Worm (Caenorhabditis elegans) whole organism, L4 larva: Measurements from ENCODE around the gene npp-5.

Experiments used
- F26F4.8 ChIP-seq: fragments of 200-800 bp; sonication (Bioruptor generic); conservative IDR thresholded peaks from 2 replicates; pipeline ENCODE4 v1.3.6; 2022; ENCODE audit warnings: missing genetic modification characterization, missing compliant biosample characterization
- F37D6.2 ChIP-seq: sonication (generic microtip); optimal IDR thresholded peaks from 2 replicates; lab custom pipeline; 2016; ENCODE audit warnings: mild to moderate bottlenecking, missing genetic modification characterization, missing compliant biosample characterization
- F44E2.7 ChIP-seq: fragments of 200-800 bp; sonication (Bioruptor generic); IDR thresholded peaks from 2 replicates; pipeline ENCODE4 v2.1.2; 2022; ENCODE audit warnings: missing genetic modification characterization, missing compliant biosample characterization
- R02D3.7 ChIP-seq: fragments of 150-350 bp; sonication (generic microtip); optimal IDR thresholded peaks from 3 replicates; lab custom pipeline; 2014; ENCODE audit warnings: missing biosample characterization, missing genetic modification characterization
- T20F7.1 ChIP-seq: fragments of 200-800 bp; sonication (Bioruptor generic); optimal IDR thresholded peaks from 2 replicates; lab custom pipeline; 2018; ENCODE audit warnings: mild to moderate bottlenecking, missing genetic modification characterization, missing compliant biosample characterization
- T26A8.4 ChIP-seq: fragments of 200-800 bp; sonication (Bioruptor generic); IDR thresholded peaks from 2 replicates; pipeline ENCODE4 v1.3.6; 2022; ENCODE audit warnings: missing genetic modification characterization, missing compliant biosample characterization
- Y105C5A.15 ChIP-seq: fragments of 200-800 bp; sonication (Bioruptor generic); IDR thresholded peaks from 2 replicates; pipeline ENCODE4 v1.3.6; 2022; ENCODE audit warnings: missing genetic modification characterization, missing compliant biosample characterization
- Y5F2A.4 ChIP-seq: fragments of 200-800 bp; sonication (Bioruptor generic); optimal IDR thresholded peaks from 2 replicates; lab custom pipeline; 2018; ENCODE audit warnings: mild to moderate bottlenecking, missing genetic modification characterization, missing compliant biosample characterization
- Y75B8A.6 ChIP-seq: fragments of 200-800 bp; sonication (Bioruptor generic); IDR thresholded peaks from 2 replicates; pipeline ENCODE4 v1.3.6; 2022; ENCODE audit warnings: missing genetic modification reagents, missing genetic modification characterization, missing compliant biosample characterization
- aly-2 ChIP-seq: sonication (generic microtip); optimal IDR thresholded peaks from 2 replicates; lab custom pipeline; 2018; ENCODE audit warnings: missing biosample characterization, missing genetic modification characterization
- ama-1 ChIP-seq: fragments of 150-350 bp; optimal IDR thresholded peaks from 2 replicates; lab custom pipeline; 2014; ENCODE audit warnings: inconsistent platforms, mixed read lengths
- attf-4 ChIP-seq: sonication (generic microtip); optimal IDR thresholded peaks from 3 replicates; lab custom pipeline; 2017; ENCODE audit warnings: missing biosample characterization, missing genetic modification characterization
- ceh-32 ChIP-seq: sonication (generic microtip); optimal IDR thresholded peaks from 2 replicates; lab custom pipeline; 2016; ENCODE audit warnings: mild to moderate bottlenecking, missing genetic modification characterization, missing compliant biosample characterization; ENCODE audit not compliant: poor library complexity
- ceh-44 ChIP-seq: fragments of 200-800 bp; sonication (Bioruptor generic); IDR thresholded peaks from 2 replicates; pipeline ENCODE4 v1.3.6; 2022; ENCODE audit warnings: missing genetic modification reagents, missing genetic modification characterization, missing compliant biosample characterization
- ceh-62 ChIP-seq: sonication (generic microtip); optimal IDR thresholded peaks from 2 replicates; lab custom pipeline; 2017; ENCODE audit warnings: missing biosample characterization, missing genetic modification characterization
- ces-1 ChIP-seq: fragments of 150-350 bp; sonication (generic microtip); optimal IDR thresholded peaks from 4 replicates; lab custom pipeline; 2014; ENCODE audit warnings: missing biosample characterization, missing genetic modification reagents, missing genetic modification characterization
- cey-2 ChIP-seq: sonication (generic microtip); optimal IDR thresholded peaks from 3 replicates; lab custom pipeline; 2017; ENCODE audit warnings: missing genetic modification characterization, mild to moderate bottlenecking, missing compliant biosample characterization, antibody characterized with exemption, borderline replicate concordance; ENCODE audit not compliant: insufficient read depth
- ctbp-1 ChIP-seq: fragments of 200-800 bp; sonication (Bioruptor generic); IDR thresholded peaks from 2 replicates; pipeline ENCODE4 v1.3.6; 2022; ENCODE audit warnings: missing genetic modification reagents, missing genetic modification characterization, missing compliant biosample characterization
- daf-16 ChIP-seq, 3 experiments: sonication (generic microtip); optimal IDR thresholded peaks; 2 replicates each; lab custom pipeline; 2016 to 2017; ENCODE audit warnings: missing genetic modification characterization in 3 of 3, missing genetic modification reagents in 3 of 3, mild to moderate bottlenecking in 2 of 3, missing compliant biosample characterization in 2 of 3, missing biosample characterization in 1 of 3, moderate library complexity in 1 of 3
- daf-19 ChIP-seq: fragments of 200-800 bp; sonication (Bioruptor generic); conservative IDR thresholded peaks from 2 replicates; pipeline ENCODE4 v1.3.6; 2022; ENCODE audit warnings: missing genetic modification characterization, missing compliant biosample characterization
- dmd-6 ChIP-seq: fragments of 200-800 bp; sonication (Bioruptor generic); IDR thresholded peaks from 2 replicates; pipeline ENCODE4 v1.3.6; 2022; ENCODE audit warnings: missing genetic modification reagents, missing genetic modification characterization, missing compliant biosample characterization
- dmd-9 ChIP-seq: fragments of 200-800 bp; sonication (Bioruptor generic); IDR thresholded peaks from 2 replicates; pipeline ENCODE4 v1.3.6; 2022; ENCODE audit warnings: missing genetic modification reagents, missing genetic modification characterization, missing compliant biosample characterization
- dve-1 ChIP-seq: sonication (generic microtip); optimal IDR thresholded peaks from 2 replicates; lab custom pipeline; 2017; ENCODE audit warnings: antibody characterized with exemption, mild to moderate bottlenecking, missing genetic modification characterization, missing compliant biosample characterization; ENCODE audit not compliant: insufficient read depth
- fos-1 ChIP-seq: fragments of 150-350 bp; optimal IDR thresholded peaks from 2 replicates; lab custom pipeline; 2014; ENCODE audit warnings: missing biosample characterization, missing genetic modification characterization
- gei-8 ChIP-seq: fragments of 200-800 bp; sonication (Bioruptor generic); optimal IDR thresholded peaks from 2 replicates; lab custom pipeline; 2018; ENCODE audit warnings: mild to moderate bottlenecking, missing genetic modification characterization, missing compliant biosample characterization
- hif-1 ChIP-seq, 2 experiments: sonication (generic microtip); optimal IDR thresholded peaks; 2 replicates each; lab custom pipeline; 2016 to 2017; ENCODE audit warnings: missing compliant biosample characterization in 2 of 2, missing genetic modification characterization in 2 of 2, missing genetic modification reagents in 2 of 2, missing genotype in 2 of 2, mild to moderate bottlenecking in 1 of 2
- hlh-11 ChIP-seq: fragments of 200-800 bp; sonication (Bioruptor generic); optimal IDR thresholded peaks from 2 replicates; lab custom pipeline; 2018; ENCODE audit warnings: mild to moderate bottlenecking, missing genetic modification characterization, missing compliant biosample characterization
- lin-13 ChIP-seq: fragments of 150-350 bp; optimal IDR thresholded peaks from 2 replicates; lab custom pipeline; 2014; ENCODE audit warnings: missing biosample characterization, missing genetic modification reagents, missing genetic modification characterization
- lin-15B ChIP-seq: fragments of 150-350 bp; sonication (generic microtip); optimal IDR thresholded peaks from 3 replicates; lab custom pipeline; 2014; ENCODE audit warnings: missing biosample characterization, missing genetic modification characterization
- lin-29 ChIP-seq: fragments of 200-800 bp; sonication (Bioruptor generic); IDR thresholded peaks from 2 replicates; pipeline ENCODE4 v1.3.6; 2022; ENCODE audit warnings: missing genetic modification reagents, missing genetic modification characterization, missing compliant biosample characterization
- lin-38 ChIP-seq: fragments of 200-800 bp; sonication (Bioruptor generic); IDR thresholded peaks from 2 replicates; pipeline ENCODE4 v1.3.6; 2022; ENCODE audit warnings: missing genetic modification reagents, missing genetic modification characterization, missing compliant biosample characterization
- mdl-1 ChIP-seq, 2 experiments: fragments of 150-350 bp in 1 of 2; sonication (generic microtip) in 1 of 2; optimal IDR thresholded peaks; 2 replicates each; lab custom pipeline; 2014 to 2017; ENCODE audit warnings: missing biosample characterization in 2 of 2, missing genetic modification characterization in 2 of 2
- mdt-29 ChIP-seq: fragments of 200-800 bp; sonication (Bioruptor generic); IDR thresholded peaks from 2 replicates; pipeline ENCODE4 v1.3.6; 2022; ENCODE audit warnings: missing genetic modification reagents, missing genetic modification characterization, missing compliant biosample characterization
- mxl-2 ChIP-seq: fragments of 200-800 bp; sonication (Bioruptor generic); conservative IDR thresholded peaks from 2 replicates; pipeline ENCODE4 v1.3.6; 2022; ENCODE audit warnings: missing genetic modification reagents, missing genetic modification characterization, missing compliant biosample characterization
- nhr-10 ChIP-seq: fragments of 150-350 bp; optimal IDR thresholded peaks from 2 replicates; lab custom pipeline; 2014; ENCODE audit warnings: missing biosample characterization, missing genetic modification characterization
- nhr-6 ChIP-seq: fragments of 150-350 bp; optimal IDR thresholded peaks from 2 replicates; lab custom pipeline; 2014; ENCODE audit warnings: missing biosample characterization, missing genetic modification characterization
- nhr-77 ChIP-seq: fragments of 150-350 bp; optimal IDR thresholded peaks from 2 replicates; lab custom pipeline; 2014; ENCODE audit warnings: missing biosample characterization, missing genetic modification characterization
- pha-4 ChIP-seq, 2 experiments: fragments of 150-350 bp in 1 of 2; fragments of 200-800 bp in 1 of 2; sonication (Bioruptor generic) in 1 of 2; IDR thresholded peaks in 1 of 2; optimal IDR thresholded peaks in 1 of 2; 2 replicates each; pipeline versions ENCODE4 v1.3.6 to Lab custom; 2014 to 2022; ENCODE audit warnings: missing genetic modification characterization in 2 of 2, missing genetic modification reagents in 2 of 2, missing biosample characterization in 1 of 2, missing compliant biosample characterization in 1 of 2
- sdz-12 ChIP-seq: fragments of 200-800 bp; sonication (Bioruptor generic); optimal IDR thresholded peaks from 2 replicates; lab custom pipeline; 2018; ENCODE audit warnings: mild to moderate bottlenecking, missing genetic modification characterization, missing compliant biosample characterization
- snpc-1.2 ChIP-seq: fragments of 200-800 bp; sonication (Bioruptor generic); IDR thresholded peaks from 2 replicates; pipeline ENCODE4 v1.3.6; 2022; ENCODE audit warnings: missing genetic modification reagents, missing genetic modification characterization, missing compliant biosample characterization
- snpc-4 ChIP-seq: fragments of 150-350 bp; optimal IDR thresholded peaks from 2 replicates; lab custom pipeline; 2014; ENCODE audit warnings: missing biosample characterization, missing genetic modification characterization
- spr-1 ChIP-seq: sonication (generic microtip); optimal IDR thresholded peaks from 2 replicates; lab custom pipeline; 2016; ENCODE audit warnings: mild to moderate bottlenecking, missing genetic modification characterization, missing compliant biosample characterization
- tra-1 ChIP-seq: fragments of 200-800 bp; sonication (Bioruptor generic); IDR thresholded peaks from 2 replicates; pipeline ENCODE4 v1.3.6; 2022; ENCODE audit warnings: missing genetic modification reagents, missing genetic modification characterization, missing compliant biosample characterization
- unc-130 ChIP-seq: sonication (generic microtip); optimal IDR thresholded peaks from 2 replicates; lab custom pipeline; 2016; ENCODE audit warnings: missing genetic modification reagents, missing genetic modification characterization, missing compliant biosample characterization
- unc-39 ChIP-seq: sonication (generic microtip); optimal IDR thresholded peaks from 2 replicates; lab custom pipeline; 2017; ENCODE audit warnings: missing biosample characterization, missing genetic modification characterization
- zfp-3 ChIP-seq: fragments of 200-800 bp; sonication (Bioruptor generic); conservative IDR thresholded peaks from 2 replicates; pipeline ENCODE4 v1.3.6; 2022; ENCODE audit warnings: missing genetic modification reagents, missing genetic modification characterization, missing compliant biosample characterization
- zip-11 ChIP-seq: fragments of 200-800 bp; sonication (Bioruptor generic); IDR thresholded peaks from 2 replicates; pipeline ENCODE4 v1.3.6; 2022; ENCODE audit warnings: missing genetic modification characterization, missing compliant biosample characterization
- zip-2 ChIP-seq: fragments of 150-350 bp; optimal IDR thresholded peaks from 2 replicates; lab custom pipeline; 2014; ENCODE audit warnings: missing biosample characterization, missing genetic modification characterization

Gene npp-5

DNA sequence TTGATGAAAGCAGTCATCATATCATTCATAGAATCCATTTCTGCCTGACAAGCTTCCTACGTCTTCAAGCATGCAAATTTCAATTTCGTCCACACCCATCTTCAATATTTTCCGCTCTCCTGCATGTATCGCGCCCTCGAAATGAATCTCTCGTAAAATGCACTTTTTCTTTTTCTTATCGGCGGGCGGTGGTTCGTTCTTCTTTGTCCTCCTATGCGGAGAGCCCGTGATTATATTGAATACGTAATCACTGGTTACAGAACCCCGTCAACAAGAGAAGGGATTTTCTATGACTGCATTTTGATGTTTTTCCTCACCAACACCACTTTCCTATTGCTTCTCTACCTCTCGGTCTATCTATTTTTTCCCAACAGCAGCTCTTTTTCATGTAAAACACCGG is 37.0 kb upstream of the npp-5 start (continued):
- TF ChIP-seq unc-39 (tag; lab: Kevin White, UChicago) (no peak), Y75B8A.6 (GFP tag; lab: Robert Waterston, UW) (no peak), lin-13 (GFP tag; lab: Kevin White, UChicago) (no peak), nhr-77 (tag; lab: Kevin White, UChicago) (no peak), dmd-9 (GFP tag; lab: Robert Waterston, UW) (no peak), ctbp-1 (no peak), attf-4 (tag; lab: Kevin White, UChicago) (no peak), lin-29 (GFP tag; lab: Robert Waterston, UW) (no peak), lin-15B (tag; lab: Kevin White, UChicago) (no peak), hif-1 (tag; optimal IDR thresholded peaks at IDR 0.05; lab: Kevin White, UChicago) (peak in 1 of 2 experiments; percentile 3), Y105C5A.15 (no peak), ceh-32 (tag; lab: Kevin White, UChicago) (no peak), F26F4.8 (GFP tag; lab: Robert Waterston, UW) (0 out of 2 replicates have a peak, but pooled peaks have one; percentile 14), aly-2 (tag; lab: Kevin White, UChicago) (no peak), lin-38 (GFP tag; lab: Robert Waterston, UW) (no peak), nhr-10 (tag; lab: Kevin White, UChicago) (no peak), zfp-3 (GFP tag; lab: Robert Waterston, UW) (no peak), ama-1 (lab: Kevin White, UChicago) (peak; percentile 46), F44E2.7 (GFP tag; lab: Robert Waterston, UW) (no peak), dmd-6 (no peak), daf-16 (GFP tag; optimal IDR thresholded peaks at IDR 0.05; lab: Kevin White, UChicago) (no peak), daf-16 (tag; optimal IDR thresholded peaks at IDR 0.05; lab: Kevin White, UChicago) (peak; percentile 41), R02D3.7 (tag; lab: Kevin White, UChicago) (no peak), cey-2 (tag; lab: Kevin White, UChicago) (no peak), mdl-1 (tag; optimal IDR thresholded peaks at IDR 0.05; lab: Kevin White, UChicago) (no peak), tra-1 (no peak), dve-1 (tag; lab: Kevin White, UChicago) (peak; percentile 17), daf-19 (GFP tag; lab: Robert Waterston, UW) (0 out of 2 replicates have a peak, but pooled peaks have one; percentile 14), gei-8 (GFP tag; lab: Kevin White, UChicago) (no peak), ceh-44 (GFP tag; lab: Robert Waterston, UW) (no peak)
- TF ChIP-seq, all 104 proteins: peak for 12

DNA sequence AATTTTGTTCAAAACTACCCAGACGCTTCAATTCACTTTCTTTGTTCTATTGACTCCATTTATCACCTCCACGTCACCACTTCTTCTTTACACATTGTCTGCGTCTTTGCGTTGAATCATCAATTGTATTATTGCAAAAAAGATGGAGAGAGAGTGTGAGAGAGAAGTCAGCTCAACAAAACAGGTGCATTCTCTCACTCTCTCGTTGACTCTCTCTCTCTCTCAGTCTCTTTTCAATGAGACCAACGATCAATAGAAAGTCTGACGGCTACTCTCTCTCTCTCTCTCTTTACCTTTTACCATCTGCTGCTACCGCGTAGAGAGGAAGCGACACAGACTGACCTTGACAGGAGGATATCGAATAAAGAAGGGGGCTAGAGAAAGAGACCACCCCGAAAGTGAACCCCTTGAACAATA is 36.1 kb upstream of the npp-5 start:
- TF ChIP-seq zip-11 (no peak), aly-2 (tag; lab: Kevin White, UChicago) (no peak), zip-2 (tag; lab: Kevin White, UChicago) (no peak), mxl-2 (GFP tag; lab: Robert Waterston, UW) (0 out of 2 replicates have a peak, but pooled peaks have one; percentile 57), mdt-29 (GFP tag; lab: Robert Waterston, UW) (no peak), spr-1 (tag; lab: Kevin White, UChicago) (peak; percentile 49), T26A8.4 (GFP tag; lab: Robert Waterston, UW) (peak; percentile 75), T20F7.1 (no peak), snpc-1.2 (GFP tag; lab: Robert Waterston, UW) (0 out of 2 replicates have a peak, but pooled peaks have one; percentile 28), snpc-4 (tag; lab: Kevin White, UChicago) (no peak), fos-1 (tag; lab: Kevin White, UChicago) (peak; percentile 64), lin-15B (tag; lab: Kevin White, UChicago) (no peak), sdz-12 (no peak), Y75B8A.6 (GFP tag; lab: Robert Waterston, UW) (0 out of 2 replicates have a peak, but pooled peaks have one; percentile 64), lin-38 (GFP tag; lab: Robert Waterston, UW) (peak; percentile 45; the same call in 1 of the 2 replicates), pha-4 (GFP tag; IDR thresholded peaks at IDR 0.05; lab: Robert Waterston, UW) (peak; percentile 74; the same call in 1 of the 2 replicates), pha-4 (tag; optimal IDR thresholded peaks at IDR 0.05; lab: Kevin White, UChicago) (peak; percentile 97), unc-130 (GFP tag; lab: Kevin White, UChicago) (no peak), ctbp-1 (0 out of 2 replicates have a peak, but pooled peaks have one; percentile 30), Y5F2A.4 (no peak), F37D6.2 (tag; lab: Kevin White, UChicago) (no peak), ces-1 (GFP tag; lab: Kevin White, UChicago) (peak; percentile 14), hlh-11 (peak; percentile 95), F44E2.7 (GFP tag; lab: Robert Waterston, UW) (0 out of 2 replicates have a peak, but pooled peaks have one; percentile 21), ceh-62 (tag; lab: Kevin White, UChicago) (no peak), nhr-6 (tag; lab: Kevin White, UChicago) (peak; percentile 96)
